Worm (Caenorhabditis elegans): ENCODE data around the gene dhs-6.

The dhs-6 gene

DNA sequence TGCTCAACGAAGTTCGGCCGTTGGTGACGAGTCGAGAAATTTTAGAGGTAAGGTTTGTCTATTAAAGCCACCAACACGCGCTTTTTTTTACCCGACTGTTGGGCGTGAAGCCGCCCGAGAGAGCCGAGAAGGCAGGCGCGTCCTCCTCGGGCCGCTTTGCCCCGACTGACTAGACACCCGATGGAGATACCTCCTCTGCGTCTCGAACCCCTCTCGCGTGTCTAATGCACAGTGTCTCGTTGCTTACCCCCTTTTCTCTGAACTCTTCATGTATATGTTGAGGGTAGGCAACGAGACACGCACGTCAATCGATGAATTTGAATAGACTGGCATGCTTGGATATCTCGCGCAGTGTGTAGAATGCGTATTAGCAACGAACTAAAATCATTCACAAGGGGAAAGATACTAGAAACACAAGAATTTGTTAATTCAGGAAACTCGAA lies 42.6 kb upstream of the dhs-6 start:
- TF ChIP-seq nhr-10 (tag; optimal IDR thresholded peaks at IDR 0.05) (peak; percentile 77), dmd-8 (GFP tag; IDR thresholded peaks at IDR 0.05) (peak; percentile 98), nhr-42 (GFP tag; IDR thresholded peaks at IDR 0.05) (peak; percentile 94), daf-8 (GFP tag; IDR thresholded peaks at IDR 0.05) (peak; percentile 83; the same call in 1 of the 2 replicates), snpc-4 (tag; optimal IDR thresholded peaks at IDR 0.05) (no peak), tag-97 (GFP tag; IDR thresholded peaks at IDR 0.05) (peak; percentile 90), hmg-1.1 (GFP tag; IDR thresholded peaks at IDR 0.05) (peak; percentile 97), F26F4.8 (GFP tag; conservative IDR thresholded peaks at IDR 0.05) (peak; percentile 57; the same call in 1 of the 2 replicates), mes-2 (tag; optimal IDR thresholded peaks at IDR 0.05; ENCODE audit: poor library complexity, severe bottlenecking) (peak; percentile 86), Y48G9A.11 (GFP tag; IDR thresholded peaks at IDR 0.05) (peak; percentile 95), attf-4 (tag; optimal IDR thresholded peaks at IDR 0.05) (no peak), jun-1 (tag; optimal IDR thresholded peaks at IDR 0.05) (peak; percentile 33), arid-1 (GFP tag; conservative IDR thresholded peaks at IDR 0.05) (peak; percentile 97), unc-130 (GFP tag; optimal IDR thresholded peaks at IDR 0.05) (peak; percentile 76), nhr-102 (tag; optimal IDR thresholded peaks at IDR 0.05) (peak; percentile 70), lin-1 (GFP tag; IDR thresholded peaks at IDR 0.05) (peak; percentile 98), lin-38 (GFP tag; IDR thresholded peaks at IDR 0.05) (peak; percentile 89), nhr-25 (tag; optimal IDR thresholded peaks at IDR 0.05; ENCODE audit: borderline replicate concordance, insufficient read depth) (peak; percentile 2), zip-2 (tag; optimal IDR thresholded peaks at IDR 0.05) (no peak), fkh-10 (GFP tag; optimal IDR thresholded peaks at IDR 0.05) (peak; percentile 85), Y5F2A.4 (GFP tag; optimal IDR thresholded peaks at IDR 0.05) (peak; percentile 81), unc-62 (GFP tag; optimal IDR thresholded peaks at IDR 0.05 in 1 of 2) (peak in 1 of 2 experiments; percentile 100), unc-62 (tag; optimal IDR thresholded peaks at IDR 0.05) (peak; percentile 45), madf-5 (GFP tag; IDR thresholded peaks at IDR 0.05) (peak; percentile 95 to 98), lsy-2 (tag; optimal IDR thresholded peaks at IDR 0.05) (peak; percentile 86 to 89), aly-2 (tag; optimal IDR thresholded peaks at IDR 0.05) (no peak), ceh-28 (tag; optimal IDR thresholded peaks at IDR 0.05) (peak; percentile 76), ceh-20 (GFP tag; IDR thresholded peaks at IDR 0.05) (peak; percentile 96), nhr-6 (tag; optimal IDR thresholded peaks at IDR 0.05) (peak; percentile 40), saeg-2 (GFP tag; IDR thresholded peaks at IDR 0.05) (peak; percentile 95), D1046.2 (GFP tag; IDR thresholded peaks at IDR 0.05) (peak; percentile 94), nhr-111 (GFP tag; optimal IDR thresholded peaks at IDR 0.05) (peak; percentile 99), zfp-3 (GFP tag; conservative IDR thresholded peaks at IDR 0.05) (peak; percentile 98), ceh-62 (tag; optimal IDR thresholded peaks at IDR 0.05) (no peak), lin-13 (GFP tag; optimal IDR thresholded peaks at IDR 0.05) (peak; percentile 76), pha-4 (GFP tag; IDR thresholded peaks at IDR 0.05) (peak; percentile 98), pha-4 (tag; optimal IDR thresholded peaks at IDR 0.05) (no peak), zfp-2 (tag; optimal IDR thresholded peaks at IDR 0.05) (peak; percentile 57), nhr-28 (tag; optimal IDR thresholded peaks at IDR 0.05) (peak; percentile 55), lin-39 (tag; optimal IDR thresholded peaks at IDR 0.05) (no peak), daf-16 (GFP tag; optimal IDR thresholded peaks at IDR 0.05) (peak; percentile 43 to 46), daf-16 (tag; optimal IDR thresholded peaks at IDR 0.05) (peak; percentile 72), tra-1 (GFP tag; IDR thresholded peaks at IDR 0.05) (peak; percentile 97), F49E8.2 (tag; optimal IDR thresholded peaks at IDR 0.05; ENCODE audit: borderline replicate concordance) (peak; percentile 88), mxl-3 (GFP tag; optimal IDR thresholded peaks at IDR 0.05) (peak; percentile 88), zip-11 (GFP tag; IDR thresholded peaks at IDR 0.05) (peak; percentile 67; the same call in 1 of the 2 replicates), F10B5.3 (tag; optimal IDR thresholded peaks at IDR 0.05) (peak; percentile 17), zag-1 (tag; optimal IDR thresholded peaks at IDR 0.05) (peak; percentile 44), F44E2.7 (GFP tag; IDR thresholded peaks at IDR 0.05) (peak; percentile 94), lin-29 (GFP tag; IDR thresholded peaks at IDR 0.05) (peak; percentile 89), ceh-44 (GFP tag; IDR thresholded peaks at IDR 0.05) (peak; percentile 34; the same call in 1 of the 2 replicates), gei-8 (GFP tag; optimal IDR thresholded peaks at IDR 0.05) (peak; percentile 97)
